Worm (Caenorhabditis elegans) whole organism, mixed stage, embryonic: ENCODE results near the gene Y39B6A.25.

Source experiments
- M03D4.4 ChIP-seq: sonication (generic microtip); optimal IDR thresholded peaks from 2 replicates; lab custom pipeline; 2017; ENCODE audit warnings: mild to moderate bottlenecking, missing genetic modification characterization, missing compliant biosample characterization
- blmp-1 ChIP-seq: fragments of 150-350 bp; optimal IDR thresholded peaks from 2 replicates; lab custom pipeline; 2014; ENCODE audit warnings: missing biosample characterization, missing genetic modification characterization
- ceh-39 ChIP-seq: fragments of 150-350 bp; optimal IDR thresholded peaks from 2 replicates; lab custom pipeline; 2014; ENCODE audit warnings: missing biosample characterization, missing genetic modification characterization
- cnd-1 ChIP-seq: fragments of 200-800 bp; sonication (Bioruptor generic); optimal IDR thresholded peaks from 2 replicates; lab custom pipeline; 2018; ENCODE audit warnings: mild to moderate bottlenecking, missing genetic modification characterization, missing compliant biosample characterization
- elt-3 ChIP-seq: fragments of 150-350 bp; optimal IDR thresholded peaks from 2 replicates; lab custom pipeline; 2014; ENCODE audit warnings: missing biosample characterization, missing genetic modification characterization
- ham-2 ChIP-seq: fragments of 200-800 bp; sonication (Bioruptor generic); optimal IDR thresholded peaks from 2 replicates; lab custom pipeline; 2018; ENCODE audit warnings: mild to moderate bottlenecking, missing genetic modification characterization, missing compliant biosample characterization
- hlh-1 ChIP-seq: fragments of 150-350 bp; optimal IDR thresholded peaks from 2 replicates; lab custom pipeline; 2014; ENCODE audit warnings: missing biosample characterization, missing genetic modification reagents, missing genetic modification characterization
- lin-32 ChIP-seq: fragments of 200-800 bp; sonication (Bioruptor generic); optimal IDR thresholded peaks from 2 replicates; lab custom pipeline; 2018; ENCODE audit warnings: mild to moderate bottlenecking, missing genetic modification characterization, missing compliant biosample characterization
- mab-5 ChIP-seq: fragments of 150-350 bp; optimal IDR thresholded peaks from 2 replicates; lab custom pipeline; 2014; ENCODE audit warnings: missing biosample characterization, missing genetic modification characterization
- mep-1 ChIP-seq: fragments of 150-350 bp; optimal IDR thresholded peaks from 2 replicates; lab custom pipeline; 2017; ENCODE audit warnings: missing biosample characterization, missing genetic modification reagents, missing genetic modification characterization, inconsistent platforms
- mls-2 ChIP-seq: sonication (generic microtip); optimal IDR thresholded peaks from 2 replicates; lab custom pipeline; 2016; ENCODE audit warnings: mild to moderate bottlenecking, missing genetic modification characterization, moderate library complexity, missing compliant biosample characterization
- nhr-237 ChIP-seq: fragments of 150-350 bp; optimal IDR thresholded peaks from 2 replicates; lab custom pipeline; 2014; ENCODE audit warnings: missing biosample characterization, missing genetic modification characterization
- nhr-28 ChIP-seq: fragments of 150-350 bp; optimal IDR thresholded peaks from 2 replicates; lab custom pipeline; 2014; ENCODE audit warnings: missing biosample characterization, missing genetic modification characterization
- nhr-76 ChIP-seq: sonication (generic microtip); optimal IDR thresholded peaks from 2 replicates; lab custom pipeline; 2017; ENCODE audit warnings: missing biosample characterization, missing genetic modification characterization
- pha-4 ChIP-seq: fragments of 150-350 bp; optimal IDR thresholded peaks from 2 replicates; lab custom pipeline; 2018; ENCODE audit warnings: missing biosample characterization, missing genetic modification reagents, missing genetic modification characterization
- sem-2 ChIP-seq: fragments of 200-800 bp; sonication (Bioruptor generic); optimal IDR thresholded peaks from 2 replicates; lab custom pipeline; 2018; ENCODE audit warnings: mild to moderate bottlenecking, missing genetic modification characterization, missing compliant biosample characterization
- sptf-1 ChIP-seq: sonication (generic microtip); optimal IDR thresholded peaks from 2 replicates; lab custom pipeline; 2017; ENCODE audit warnings: mild to moderate bottlenecking, missing genetic modification characterization, moderate library complexity, missing compliant biosample characterization
- tbx-8 ChIP-seq: fragments of 200-800 bp; sonication (Bioruptor generic); optimal IDR thresholded peaks from 2 replicates; lab custom pipeline; 2018; ENCODE audit warnings: mild to moderate bottlenecking, missing genetic modification characterization, moderate library complexity, missing compliant biosample characterization
- unc-120 ChIP-seq: sonication (generic microtip); optimal IDR thresholded peaks from 2 replicates; lab custom pipeline; 2017; ENCODE audit warnings: missing genetic modification characterization, missing compliant biosample characterization; ENCODE audit not compliant: poor library complexity, severe bottlenecking
- zip-8 ChIP-seq: fragments of 150-350 bp; optimal IDR thresholded peaks from 2 replicates; lab custom pipeline; 2014; ENCODE audit warnings: missing biosample characterization, missing genetic modification characterization

Gene Y39B6A.25

ce11 chrV:19073169-19073568 lies 46.9 kb downstream of the Y39B6A.25 start:
- TF ChIP-seq hlh-1 (tag; lab: Kevin White, UChicago) (no peak), sptf-1 (tag; lab: Kevin White, UChicago) (no peak), ham-2 (GFP tag; lab: Kevin White, UChicago) (no peak)

ce11 chrV:19076835-19077234 lies 50.6 kb downstream of the Y39B6A.25 start:
- TF ChIP-seq M03D4.4 (tag; lab: Kevin White, UChicago): no peak
- no peak for TF ChIP-seq blmp-1 (tag; lab: Kevin White, UChicago)
- TF ChIP-seq mep-1 (tag; lab: Kevin White, UChicago): no peak
- TF ChIP-seq nhr-76 (tag; lab: Kevin White, UChicago): no peak
- TF ChIP-seq lin-32: no peak
- no peak for TF ChIP-seq sptf-1 (tag; lab: Kevin White, UChicago)
- no peak for TF ChIP-seq nhr-237 (tag; lab: Kevin White, UChicago)
- no peak for TF ChIP-seq hlh-1 (tag; lab: Kevin White, UChicago)
- TF ChIP-seq unc-120 (tag; lab: Kevin White, UChicago): no peak
- TF ChIP-seq cnd-1 (tag; lab: Kevin White, UChicago): no peak
- TF ChIP-seq mls-2 (tag; lab: Kevin White, UChicago): no peak
- TF ChIP-seq zip-8 (tag; lab: Kevin White, UChicago): no peak
- TF ChIP-seq nhr-28 (tag; lab: Kevin White, UChicago): no peak
- TF ChIP-seq tbx-8 (GFP tag; lab: Kevin White, UChicago): no peak
- no peak for TF ChIP-seq mab-5
- no peak for TF ChIP-seq sem-2
- no peak for TF ChIP-seq pha-4 (tag; lab: Kevin White, UChicago)
- no peak for TF ChIP-seq elt-3 (tag; lab: Kevin White, UChicago)
- no peak for TF ChIP-seq ceh-39 (tag; lab: Kevin White, UChicago)
